Fruit fly (Drosophila melanogaster): ENCODE data around the gene CG5382.

DNA sequence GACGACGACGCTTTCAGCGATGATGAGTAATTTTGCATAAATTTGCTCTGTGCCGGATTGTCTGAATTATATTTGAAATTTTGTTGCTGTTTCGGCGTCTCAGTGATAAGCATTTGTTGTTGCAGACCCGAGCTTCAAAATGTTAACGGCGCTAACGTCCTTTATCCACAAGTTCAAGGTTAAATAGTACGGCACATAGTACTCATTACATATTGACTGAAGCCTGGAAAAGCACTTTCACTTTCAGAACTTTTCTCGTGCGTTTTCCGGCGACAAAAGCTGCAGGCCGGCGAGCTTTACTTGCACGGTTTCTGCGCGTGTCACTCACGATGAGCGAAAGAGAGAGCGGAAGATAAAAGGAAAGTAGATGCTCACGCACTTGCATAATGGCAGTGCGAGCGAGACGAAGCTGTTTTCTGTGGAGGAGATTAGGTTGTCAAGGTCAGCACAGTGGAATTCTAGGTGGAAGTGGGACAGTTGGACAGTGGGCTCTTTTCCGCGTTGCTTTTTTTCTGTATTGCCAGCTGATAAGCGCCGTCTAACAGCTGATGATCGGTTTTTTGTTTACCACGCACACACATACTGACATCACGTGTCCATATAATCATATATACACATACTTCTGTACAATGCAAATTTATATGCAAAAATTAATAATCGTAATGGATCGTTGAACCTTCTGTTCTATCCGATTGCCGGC lies 2.4 kb upstream of the CG5382 start:
- TF ChIP-seq Dif (GFP tag; optimal IDR thresholded peaks at IDR 0.05; ENCODE audit: partially characterized antibody) (no peak), HLH106 (tag; optimal IDR thresholded peaks at IDR 0.05) (no peak), Hr78 (GFP tag; optimal IDR thresholded peaks at IDR 0.05) (no peak), Dfd (GFP tag; optimal IDR thresholded peaks at IDR 0.05) (no peak), fru (GFP tag; optimal IDR thresholded peaks at IDR 0.05) (no peak), Mio (GFP tag; optimal IDR thresholded peaks at IDR 0.05) (no peak), Hr83 (GFP tag; optimal IDR thresholded peaks at IDR 0.05; ENCODE audit: poor library complexity, severe bottlenecking) (no peak), ey (GFP tag; optimal IDR thresholded peaks at IDR 0.05) (no peak), woc (GFP tag; optimal IDR thresholded peaks at IDR 0.05) (no peak), N (GFP tag; optimal IDR thresholded peaks at IDR 0.05) (no peak), pan (optimal IDR thresholded peaks at IDR 0.05) (no peak), lola (GFP tag; optimal IDR thresholded peaks at IDR 0.05) (no peak), usp (GFP tag; optimal IDR thresholded peaks at IDR 0.05) (no peak)
